Worm (Caenorhabditis elegans) whole organism, mixed stage, embryonic: Measurements from ENCODE around the gene rpt-3.

Experiments used
- M03D4.4 ChIP-seq: sonication (generic microtip); optimal IDR thresholded peaks from 2 replicates; lab custom pipeline; 2017; ENCODE audit warnings: mild to moderate bottlenecking, missing genetic modification characterization, missing compliant biosample characterization
- bed-3 ChIP-seq: fragments of 200-800 bp; sonication (Bioruptor generic); optimal IDR thresholded peaks from 3 replicates; lab custom pipeline; 2018; ENCODE audit warnings: mild to moderate bottlenecking, missing genetic modification characterization, moderate library complexity, missing compliant biosample characterization
- blmp-1 ChIP-seq: fragments of 150-350 bp; optimal IDR thresholded peaks from 2 replicates; lab custom pipeline; 2014; ENCODE audit warnings: missing biosample characterization, missing genetic modification characterization
- ceh-39 ChIP-seq: fragments of 150-350 bp; optimal IDR thresholded peaks from 2 replicates; lab custom pipeline; 2014; ENCODE audit warnings: missing biosample characterization, missing genetic modification characterization
- ceh-83 ChIP-seq: fragments of 200-800 bp; sonication (Bioruptor generic); optimal IDR thresholded peaks from 2 replicates; lab custom pipeline; 2018; ENCODE audit warnings: mild to moderate bottlenecking, missing genetic modification characterization, missing compliant biosample characterization
- cnd-1 ChIP-seq: fragments of 200-800 bp; sonication (Bioruptor generic); optimal IDR thresholded peaks from 2 replicates; lab custom pipeline; 2018; ENCODE audit warnings: mild to moderate bottlenecking, missing genetic modification characterization, missing compliant biosample characterization
- drap-1 ChIP-seq: fragments of 200-800 bp; sonication (Bioruptor generic); optimal IDR thresholded peaks from 3 replicates; lab custom pipeline; 2018; ENCODE audit warnings: mild to moderate bottlenecking, missing genetic modification characterization, missing compliant biosample characterization
- elt-1 ChIP-seq: sonication (generic microtip); optimal IDR thresholded peaks from 2 replicates; lab custom pipeline; 2017; ENCODE audit warnings: missing genetic modification characterization, mild to moderate bottlenecking, missing compliant biosample characterization, antibody characterized with exemption, moderate library complexity, borderline replicate concordance; ENCODE audit not compliant: insufficient read depth
- elt-3 ChIP-seq: fragments of 150-350 bp; optimal IDR thresholded peaks from 2 replicates; lab custom pipeline; 2014; ENCODE audit warnings: missing biosample characterization, missing genetic modification characterization
- flh-1 ChIP-seq: fragments of 200-800 bp; sonication (Bioruptor generic); optimal IDR thresholded peaks from 2 replicates; lab custom pipeline; 2018; ENCODE audit warnings: mild to moderate bottlenecking, missing genetic modification characterization, moderate library complexity, missing compliant biosample characterization
- ham-2 ChIP-seq: fragments of 200-800 bp; sonication (Bioruptor generic); optimal IDR thresholded peaks from 2 replicates; lab custom pipeline; 2018; ENCODE audit warnings: mild to moderate bottlenecking, missing genetic modification characterization, missing compliant biosample characterization
- hlh-1 ChIP-seq: fragments of 150-350 bp; optimal IDR thresholded peaks from 2 replicates; lab custom pipeline; 2014; ENCODE audit warnings: missing biosample characterization, missing genetic modification reagents, missing genetic modification characterization
- lin-13 ChIP-seq: fragments of 150-350 bp; optimal IDR thresholded peaks from 2 replicates; lab custom pipeline; 2014; ENCODE audit warnings: missing biosample characterization, missing genetic modification characterization
- lin-32 ChIP-seq: fragments of 200-800 bp; sonication (Bioruptor generic); optimal IDR thresholded peaks from 2 replicates; lab custom pipeline; 2018; ENCODE audit warnings: mild to moderate bottlenecking, missing genetic modification characterization, missing compliant biosample characterization
- mab-5 ChIP-seq: fragments of 150-350 bp; optimal IDR thresholded peaks from 2 replicates; lab custom pipeline; 2014; ENCODE audit warnings: missing biosample characterization, missing genetic modification characterization
- mep-1 ChIP-seq: fragments of 150-350 bp; optimal IDR thresholded peaks from 2 replicates; lab custom pipeline; 2017; ENCODE audit warnings: missing biosample characterization, missing genetic modification reagents, missing genetic modification characterization, inconsistent platforms
- mls-2 ChIP-seq: sonication (generic microtip); optimal IDR thresholded peaks from 2 replicates; lab custom pipeline; 2016; ENCODE audit warnings: mild to moderate bottlenecking, missing genetic modification characterization, moderate library complexity, missing compliant biosample characterization
- nhr-12 ChIP-seq: fragments of 150-350 bp; optimal IDR thresholded peaks from 2 replicates; lab custom pipeline; 2014; ENCODE audit warnings: missing biosample characterization, missing genetic modification characterization
- nhr-2 ChIP-seq: fragments of 150-350 bp; optimal IDR thresholded peaks from 2 replicates; lab custom pipeline; 2014; ENCODE audit warnings: missing biosample characterization, missing genetic modification characterization
- nhr-237 ChIP-seq: fragments of 150-350 bp; optimal IDR thresholded peaks from 2 replicates; lab custom pipeline; 2014; ENCODE audit warnings: missing biosample characterization, missing genetic modification characterization
- nhr-28 ChIP-seq: fragments of 150-350 bp; optimal IDR thresholded peaks from 2 replicates; lab custom pipeline; 2014; ENCODE audit warnings: missing biosample characterization, missing genetic modification characterization
- nhr-76 ChIP-seq: sonication (generic microtip); optimal IDR thresholded peaks from 2 replicates; lab custom pipeline; 2017; ENCODE audit warnings: missing biosample characterization, missing genetic modification characterization
- pha-4 ChIP-seq: fragments of 150-350 bp; optimal IDR thresholded peaks from 2 replicates; lab custom pipeline; 2018; ENCODE audit warnings: missing biosample characterization, missing genetic modification reagents, missing genetic modification characterization
- sem-2 ChIP-seq: fragments of 200-800 bp; sonication (Bioruptor generic); optimal IDR thresholded peaks from 2 replicates; lab custom pipeline; 2018; ENCODE audit warnings: mild to moderate bottlenecking, missing genetic modification characterization, missing compliant biosample characterization
- snpc-4 ChIP-seq: fragments of 150-350 bp; optimal IDR thresholded peaks from 2 replicates; lab custom pipeline; 2014; ENCODE audit warnings: missing biosample characterization, missing genetic modification characterization
- sptf-1 ChIP-seq: sonication (generic microtip); optimal IDR thresholded peaks from 2 replicates; lab custom pipeline; 2017; ENCODE audit warnings: mild to moderate bottlenecking, missing genetic modification characterization, moderate library complexity, missing compliant biosample characterization
- tbx-8 ChIP-seq: fragments of 200-800 bp; sonication (Bioruptor generic); optimal IDR thresholded peaks from 2 replicates; lab custom pipeline; 2018; ENCODE audit warnings: mild to moderate bottlenecking, missing genetic modification characterization, moderate library complexity, missing compliant biosample characterization
- unc-120 ChIP-seq: sonication (generic microtip); optimal IDR thresholded peaks from 2 replicates; lab custom pipeline; 2017; ENCODE audit warnings: missing genetic modification characterization, missing compliant biosample characterization; ENCODE audit not compliant: poor library complexity, severe bottlenecking
- unc-62 ChIP-seq: fragments of 150-350 bp; optimal IDR thresholded peaks from 2 replicates; lab custom pipeline; 2014; ENCODE audit warnings: missing biosample characterization, missing genetic modification reagents, missing genetic modification characterization
- zip-8 ChIP-seq: fragments of 150-350 bp; optimal IDR thresholded peaks from 2 replicates; lab custom pipeline; 2014; ENCODE audit warnings: missing biosample characterization, missing genetic modification characterization
- ztf-11 ChIP-seq: fragments of 150-350 bp; optimal IDR thresholded peaks from 2 replicates; lab custom pipeline; 2014; ENCODE audit warnings: missing biosample characterization, missing genetic modification characterization

Gene rpt-3

DNA sequence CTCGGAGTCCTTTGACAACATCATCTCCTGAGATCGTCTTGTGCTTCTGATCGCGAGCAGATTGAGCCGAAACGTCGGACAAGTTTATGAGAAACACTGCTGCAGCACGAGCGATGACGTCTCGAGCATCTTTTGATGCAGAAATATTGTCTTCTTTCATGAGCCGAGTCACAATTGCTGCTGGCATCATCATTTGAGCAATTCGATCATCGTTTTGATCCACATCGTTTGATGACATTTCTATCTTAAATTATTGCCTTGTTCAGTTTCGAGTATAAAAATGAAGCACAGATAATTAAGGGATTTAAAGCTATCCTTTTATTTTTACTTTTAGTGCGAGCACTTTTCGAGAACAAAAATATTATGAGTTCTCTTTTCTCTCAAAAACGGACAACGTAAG lies 27.0 kb upstream of the rpt-3 start, which contains the start of gene T26A5.8:
Gene T26A5.8, minus strand, starts transcription at position 247 of the 400 bp plus-strand sequence.
- TF ChIP-seq ceh-83, result no peak
- TF ChIP-seq ztf-11 (tag; lab: Kevin White, UChicago), result no peak
- no peak for TF ChIP-seq sem-2 (GFP tag; lab: Kevin White, UChicago)

DNA sequence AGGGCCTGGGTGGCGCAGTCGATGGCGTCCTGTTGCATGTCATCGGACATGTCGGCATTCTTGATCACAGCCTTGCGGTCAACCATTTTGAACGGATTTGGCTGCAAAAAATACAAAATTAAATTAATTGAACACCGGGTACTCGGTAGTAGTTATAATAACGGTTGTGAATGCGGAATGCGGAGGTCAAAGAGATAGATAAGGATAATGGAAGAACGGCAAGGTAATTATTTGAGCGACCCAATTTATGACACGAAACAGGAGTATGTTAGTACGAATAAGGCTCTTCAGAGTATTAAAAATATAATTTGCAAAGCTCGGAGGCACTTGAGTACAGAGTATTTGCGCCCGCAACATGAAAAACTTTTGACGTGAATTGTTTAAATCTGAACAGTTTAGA lies 25.9 kb upstream of the rpt-3 start, which contains the start of gene dlc-1:
Gene dlc-1, minus strand, starts transcription at position 101 of the 400 bp plus-strand sequence.
- TF ChIP-seq pha-4 (tag; lab: Kevin White, UChicago), result no peak
- TF ChIP-seq mep-1 (tag; lab: Kevin White, UChicago), result no peak
- TF ChIP-seq snpc-4, result no peak
- TF ChIP-seq bed-3 (GFP tag; lab: Kevin White, UChicago), result no peak
- no peak for TF ChIP-seq nhr-28
- no peak for TF ChIP-seq tbx-8
- TF ChIP-seq, all 35 proteins: peak for 0

DNA sequence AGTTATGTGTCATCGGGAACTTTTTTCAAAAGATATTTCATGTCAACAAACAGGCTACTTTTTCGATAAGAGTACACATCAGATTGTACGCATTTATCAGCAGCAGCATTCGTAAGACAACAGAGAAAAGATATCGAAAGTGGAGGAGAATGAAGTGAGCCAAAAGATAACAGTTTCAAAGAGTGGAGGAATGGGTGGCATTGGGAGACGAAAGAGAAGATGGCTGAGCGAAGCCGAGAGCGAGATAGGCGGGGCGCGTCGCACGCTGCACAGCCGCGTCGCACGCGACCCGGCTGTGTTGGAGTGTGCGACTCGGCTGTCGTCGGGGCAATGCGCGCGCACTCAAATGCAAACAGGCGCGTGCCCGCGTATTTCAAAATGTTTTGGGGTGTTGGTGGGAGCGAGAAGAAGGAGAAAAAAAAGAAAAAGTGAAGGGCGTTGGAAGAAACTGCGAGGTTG lies 25.5 kb upstream of the rpt-3 start:
- TF ChIP-seq ham-2 (GFP tag; lab: Kevin White, UChicago), result peak; percentile 27
- peak; percentile 48 for TF ChIP-seq nhr-237
- TF ChIP-seq nhr-28, result no peak
- no peak for TF ChIP-seq cnd-1
- peak; percentile 72 for TF ChIP-seq unc-120 (tag; lab: Kevin White, UChicago)
- no peak for TF ChIP-seq bed-3 (GFP tag; lab: Kevin White, UChicago)
- peak; percentile 39 for TF ChIP-seq pha-4 (tag; lab: Kevin White, UChicago)
- TF ChIP-seq mls-2, result no peak
- TF ChIP-seq drap-1 (GFP tag; lab: Kevin White, UChicago), result peak; percentile 22
- no peak for TF ChIP-seq mep-1 (tag; lab: Kevin White, UChicago)
- TF ChIP-seq nhr-2 (tag; lab: Kevin White, UChicago), result no peak
- no peak for TF ChIP-seq sem-2 (GFP tag; lab: Kevin White, UChicago)
- TF ChIP-seq unc-62 (GFP tag; lab: Kevin White, UChicago), result no peak
- TF ChIP-seq blmp-1 (tag; lab: Kevin White, UChicago), result no peak
- TF ChIP-seq zip-8 (tag; lab: Kevin White, UChicago), result no peak
- TF ChIP-seq ceh-83, result no peak
- peak; percentile 64 for TF ChIP-seq M03D4.4 (tag; lab: Kevin White, UChicago)
- TF ChIP-seq lin-13, result no peak
- TF ChIP-seq hlh-1, result peak; percentile 46
- TF ChIP-seq sptf-1 (tag; lab: Kevin White, UChicago), result peak; percentile 66
- TF ChIP-seq ztf-11 (tag; lab: Kevin White, UChicago), result no peak
- no peak for TF ChIP-seq elt-1
- no peak for TF ChIP-seq nhr-12 (tag; lab: Kevin White, UChicago)

DNA sequence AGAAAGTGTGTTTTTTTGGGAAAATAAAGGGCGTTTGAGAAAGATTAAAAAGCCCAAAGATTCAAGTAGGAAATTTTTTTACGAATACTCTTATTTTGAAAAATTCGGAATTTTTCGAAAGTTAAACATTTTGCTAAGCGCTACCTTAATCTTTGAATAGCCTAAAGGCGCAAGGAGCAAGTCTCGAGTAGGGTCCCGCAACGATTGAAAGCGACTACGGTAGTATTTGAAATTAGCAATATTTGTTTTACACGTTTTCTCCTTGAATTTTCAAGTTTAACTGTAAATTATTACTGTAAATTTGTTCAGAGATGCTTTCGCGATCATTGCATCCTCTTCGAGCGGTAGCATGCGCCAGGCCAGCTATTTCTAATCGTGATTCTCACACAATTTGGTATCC lies 24.7 kb upstream of the rpt-3 start, which contains the start of gene nduf-2.2:
Gene nduf-2.2, plus strand, starts transcription at position 310 of the 400 bp plus-strand sequence.
- TF ChIP-seq flh-1 (GFP tag; lab: Kevin White, UChicago) (no peak), lin-13 (no peak), elt-3 (tag; lab: Kevin White, UChicago) (no peak), mls-2 (no peak), blmp-1 (tag; lab: Kevin White, UChicago) (no peak), mab-5 (no peak), pha-4 (tag; lab: Kevin White, UChicago) (no peak), unc-62 (GFP tag; lab: Kevin White, UChicago) (no peak), sem-2 (GFP tag; lab: Kevin White, UChicago) (no peak), snpc-4 (no peak), tbx-8 (no peak), zip-8 (tag; lab: Kevin White, UChicago) (no peak), M03D4.4 (tag; lab: Kevin White, UChicago) (no peak), lin-32 (GFP tag; lab: Kevin White, UChicago) (no peak)

DNA sequence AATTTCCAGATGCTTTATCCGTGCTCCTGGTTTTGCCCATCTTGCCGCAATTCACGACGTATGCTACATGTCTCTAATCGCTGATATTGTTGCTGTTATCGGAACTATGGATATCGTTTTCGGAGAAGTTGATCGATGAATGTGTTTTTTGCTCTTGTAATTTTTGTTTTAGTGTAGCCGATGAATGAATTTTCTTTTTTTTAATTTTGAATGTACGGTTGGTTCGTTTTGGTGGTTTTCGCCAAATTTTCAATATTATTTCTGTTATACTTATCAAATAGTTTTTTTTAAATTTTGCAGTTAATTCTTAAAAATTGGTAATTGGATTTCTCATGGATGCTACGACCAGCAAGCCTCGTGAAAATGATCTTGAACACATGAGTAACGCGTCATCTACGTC lies 22.6 kb upstream of the rpt-3 start, which contains the start of gene T26A5.2:
Gene T26A5.2, plus strand, starts transcription at position 301 of the 400 bp plus-strand sequence.
- TF ChIP-seq sptf-1 (tag; lab: Kevin White, UChicago) (no peak), nhr-2 (tag; lab: Kevin White, UChicago) (no peak), ztf-11 (tag; lab: Kevin White, UChicago) (no peak), elt-3 (tag; lab: Kevin White, UChicago) (no peak), tbx-8 (no peak), lin-13 (no peak), ceh-39 (tag; lab: Kevin White, UChicago) (no peak), nhr-76 (no peak)
- TF ChIP-seq, all 35 proteins: peak for 0
